Fruit fly (Drosophila melanogaster) whole organism, prepupa: ENCODE results near the gene CG5151.

Experiments used
- CG10669 ChIP-seq: fragments of 200-800 bp; sonication (Bioruptor generic); optimal IDR thresholded peaks from 3 replicates; lab custom pipeline; 2018; ENCODE audit warnings: missing biosample characterization, mild to moderate bottlenecking, missing genetic modification characterization, moderate library complexity
- CG6808 ChIP-seq: fragments of 200-800 bp; sonication (Bioruptor generic); optimal IDR thresholded peaks from 3 replicates; lab custom pipeline; 2017; ENCODE audit warnings: missing biosample characterization, missing genetic modification characterization, mild to moderate bottlenecking, moderate library complexity, missing genetic modification reagents
- Met ChIP-seq: fragments of 200-800 bp; sonication (Bioruptor generic); optimal IDR thresholded peaks from 3 replicates; lab custom pipeline; 2016; ENCODE audit warnings: missing biosample characterization, missing genetic modification characterization

- TF ChIP-seq CG10669, result peak; percentile 78
- TF ChIP-seq CG6808 (GFP tag; lab: Kevin White, UChicago), result peak; percentile 52
- TF ChIP-seq Met (GFP tag; lab: Kevin White, UChicago), result peak; percentile 62
These were observed 39.6 kb upstream of the CG5151 start for dm6 chr3L:16204128-16204527.
